Worm (Caenorhabditis elegans) whole organism, young adult: Measurements from ENCODE around the gene cnt-2.

ENCODE experiments used
- C06A6.2 ChIP-seq: fragments of 200-800 bp; sonication (Bioruptor generic); conservative IDR thresholded peaks from 2 replicates; pipeline ENCODE4 v1.3.6; 2022; ENCODE audit warnings: missing genetic modification characterization, missing compliant biosample characterization
- C17E4.6 ChIP-seq: fragments of 200-800 bp; sonication (Bioruptor generic); IDR thresholded peaks from 2 replicates; pipeline ENCODE4 v1.3.6; 2022; ENCODE audit warnings: missing genetic modification reagents, missing genetic modification characterization, missing compliant biosample characterization
- F22D6.2 ChIP-seq: sonication (generic microtip); optimal IDR thresholded peaks from 2 replicates; lab custom pipeline; 2016; ENCODE audit warnings: mild to moderate bottlenecking, missing genetic modification characterization, missing compliant biosample characterization
- F23B12.7 ChIP-seq: sonication (generic microtip); optimal IDR thresholded peaks from 2 replicates; lab custom pipeline; 2017; ENCODE audit warnings: missing genetic modification characterization, mild to moderate bottlenecking, missing compliant biosample characterization, antibody characterized with exemption, moderate library complexity; ENCODE audit not compliant: insufficient read depth
- F33H1.4 ChIP-seq: fragments of 200-800 bp; sonication (Bioruptor generic); IDR thresholded peaks from 2 replicates; pipeline ENCODE4 v1.3.6; 2022; ENCODE audit warnings: missing genetic modification reagents, missing genetic modification characterization, missing compliant biosample characterization
- F39B2.1 ChIP-seq: fragments of 200-800 bp; sonication (Bioruptor generic); IDR thresholded peaks from 2 replicates; pipeline ENCODE4 v1.3.6; 2022; ENCODE audit warnings: missing genetic modification reagents, missing genetic modification characterization, missing compliant biosample characterization
- F57A8.1 ChIP-seq: fragments of 200-800 bp; sonication (Bioruptor generic); optimal IDR thresholded peaks from 2 replicates; lab custom pipeline; 2018; ENCODE audit warnings: mild to moderate bottlenecking, missing genetic modification characterization, moderate library complexity, missing compliant biosample characterization
- F57C9.4 ChIP-seq: sonication (generic microtip); optimal IDR thresholded peaks from 2 replicates; lab custom pipeline; 2017; ENCODE audit warnings: mild to moderate bottlenecking, missing genetic modification characterization, missing compliant biosample characterization
- K11D2.4 ChIP-seq: fragments of 200-800 bp; sonication (Bioruptor generic); IDR thresholded peaks from 2 replicates; pipeline ENCODE4 v1.3.6; 2022; ENCODE audit warnings: missing genetic modification reagents, missing genetic modification characterization, missing compliant biosample characterization
- Y56A3A.18 ChIP-seq: fragments of 200-800 bp; sonication (Bioruptor generic); IDR thresholded peaks from 2 replicates; pipeline ENCODE4 v1.3.6; 2022; ENCODE audit warnings: missing genetic modification reagents, missing genetic modification characterization, missing compliant biosample characterization
- Y79H2A.3 ChIP-seq: fragments of 200-800 bp; sonication (Bioruptor generic); conservative IDR thresholded peaks from 2 replicates; pipeline ENCODE4 v1.3.6; 2022; ENCODE audit warnings: missing genetic modification reagents, missing genetic modification characterization, missing compliant biosample characterization
- Y95B8A.8 ChIP-seq: fragments of 200-800 bp; sonication (Bioruptor generic); IDR thresholded peaks from 2 replicates; pipeline ENCODE4 v1.3.6; 2022; ENCODE audit warnings: missing genetic modification reagents, missing genetic modification characterization, missing compliant biosample characterization
- ZK185.1 ChIP-seq: sonication (generic microtip); optimal IDR thresholded peaks from 2 replicates; lab custom pipeline; 2016; ENCODE audit warnings: mild to moderate bottlenecking, missing genetic modification characterization, missing compliant biosample characterization; ENCODE audit not compliant: poor library complexity, severe bottlenecking
- akir-1 ChIP-seq: fragments of 200-800 bp; sonication (Bioruptor generic); optimal IDR thresholded peaks from 2 replicates; lab custom pipeline; 2018; ENCODE audit warnings: mild to moderate bottlenecking, missing genetic modification characterization, moderate library complexity, missing compliant biosample characterization
- bed-1 ChIP-seq: fragments of 200-800 bp; sonication (Bioruptor generic); IDR thresholded peaks from 2 replicates; pipeline ENCODE4 v1.3.6; 2022; ENCODE audit warnings: missing genetic modification reagents, missing genetic modification characterization, missing compliant biosample characterization
- bed-2 ChIP-seq: fragments of 200-800 bp; sonication (Bioruptor generic); IDR thresholded peaks from 2 replicates; pipeline ENCODE4 v1.3.6; 2022; ENCODE audit warnings: missing genetic modification reagents, missing genetic modification characterization, missing compliant biosample characterization
- ccch-3 ChIP-seq: fragments of 200-800 bp; sonication (Bioruptor generic); optimal IDR thresholded peaks from 2 replicates; lab custom pipeline; 2018; ENCODE audit warnings: mild to moderate bottlenecking, missing genetic modification characterization, missing compliant biosample characterization
- cebp-1 ChIP-seq, 2 experiments: fragments of 200-800 bp in 1 of 2; sonication (Bioruptor generic) in 1 of 2; sonication (generic microtip) in 1 of 2; IDR thresholded peaks in 1 of 2; optimal IDR thresholded peaks in 1 of 2; 2 replicates each; pipeline versions ENCODE4 v1.3.6 to Lab custom; 2017 to 2022; ENCODE audit warnings: missing compliant biosample characterization in 2 of 2, missing genetic modification characterization in 2 of 2, mild to moderate bottlenecking in 1 of 2, missing genetic modification reagents in 1 of 2, moderate library complexity in 1 of 2
- ceh-100 ChIP-seq: fragments of 200-800 bp; sonication (Bioruptor generic); IDR thresholded peaks from 2 replicates; pipeline ENCODE4 v1.3.6; 2022; ENCODE audit warnings: missing genetic modification reagents, missing genetic modification characterization, missing compliant biosample characterization
- ceh-58 ChIP-seq: fragments of 200-800 bp; sonication (Bioruptor generic); IDR thresholded peaks from 2 replicates; pipeline ENCODE4 v1.3.6; 2022; ENCODE audit warnings: missing genetic modification characterization, missing compliant biosample characterization
- ceh-91 ChIP-seq: fragments of 200-800 bp; sonication (Bioruptor generic); IDR thresholded peaks from 2 replicates; pipeline ENCODE4 v1.3.6; 2022; ENCODE audit warnings: missing genetic modification reagents, missing genetic modification characterization, missing compliant biosample characterization
- ets-4 ChIP-seq: fragments of 200-800 bp; sonication (Bioruptor generic); optimal IDR thresholded peaks from 2 replicates; lab custom pipeline; 2018; ENCODE audit warnings: mild to moderate bottlenecking, missing genetic modification characterization, missing compliant biosample characterization
- hmg-1.2 ChIP-seq: fragments of 200-800 bp; sonication (Bioruptor generic); IDR thresholded peaks from 2 replicates; pipeline ENCODE4 v1.3.6; 2022; ENCODE audit warnings: missing genetic modification reagents, missing genetic modification characterization, missing compliant biosample characterization
- hmg-20 ChIP-seq: fragments of 200-800 bp; sonication (Bioruptor generic); IDR thresholded peaks from 2 replicates; pipeline ENCODE4 v1.3.6; 2022; ENCODE audit warnings: missing genetic modification reagents, missing genetic modification characterization, missing compliant biosample characterization
- hrde-1 ChIP-seq: sonication (generic microtip); optimal IDR thresholded peaks from 2 replicates; lab custom pipeline; 2016; ENCODE audit warnings: missing genetic modification characterization, mild to moderate bottlenecking, missing compliant biosample characterization, moderate library complexity, missing genotype, missing genetic modification reagents, borderline replicate concordance
- let-526 ChIP-seq: fragments of 200-800 bp; sonication (Bioruptor generic); IDR thresholded peaks from 2 replicates; pipeline ENCODE4 v1.3.6; 2022; ENCODE audit warnings: missing genetic modification reagents, missing genetic modification characterization, missing compliant biosample characterization
- let-607 ChIP-seq, 2 experiments: fragments of 200-800 bp in 1 of 2; sonication (Bioruptor generic) in 1 of 2; sonication (generic microtip) in 1 of 2; optimal IDR thresholded peaks; 2 replicates each; lab custom pipeline; 2016 to 2018; ENCODE audit warnings: mild to moderate bottlenecking in 2 of 2, missing compliant biosample characterization in 2 of 2, missing genetic modification characterization in 2 of 2, moderate library complexity in 2 of 2, missing genotype in 1 of 2
- lsy-27 ChIP-seq: sonication (generic microtip); optimal IDR thresholded peaks from 2 replicates; lab custom pipeline; 2017; ENCODE audit warnings: missing genetic modification characterization, mild to moderate bottlenecking, missing compliant biosample characterization, antibody characterized with exemption, missing genotype, borderline replicate concordance; ENCODE audit not compliant: insufficient read depth
- madf-3 ChIP-seq: fragments of 200-800 bp; sonication (Bioruptor generic); IDR thresholded peaks from 2 replicates; pipeline ENCODE4 v1.3.6; 2022; ENCODE audit warnings: missing genetic modification reagents, missing genetic modification characterization, missing compliant biosample characterization
- madf-8 ChIP-seq: fragments of 200-800 bp; sonication (Bioruptor generic); conservative IDR thresholded peaks from 2 replicates; pipeline ENCODE4 v1.3.6; 2022; ENCODE audit warnings: missing genetic modification reagents, missing genetic modification characterization, missing compliant biosample characterization
- mxl-1 ChIP-seq: sonication (generic microtip); optimal IDR thresholded peaks from 2 replicates; lab custom pipeline; 2016; ENCODE audit warnings: missing genetic modification characterization, missing compliant biosample characterization
- nfyb-1 ChIP-seq: fragments of 200-800 bp; sonication (Bioruptor generic); IDR thresholded peaks from 2 replicates; pipeline ENCODE4 v1.3.6; 2022; ENCODE audit warnings: missing genetic modification reagents, missing genetic modification characterization, missing compliant biosample characterization
- nhr-120 ChIP-seq: fragments of 200-800 bp; sonication (Bioruptor generic); IDR thresholded peaks from 2 replicates; pipeline ENCODE4 v1.3.6; 2022; ENCODE audit warnings: missing genetic modification characterization, missing compliant biosample characterization
- nhr-27 ChIP-seq: fragments of 200-800 bp; sonication (Bioruptor generic); optimal IDR thresholded peaks from 2 replicates; lab custom pipeline; 2018; ENCODE audit warnings: mild to moderate bottlenecking, missing genetic modification characterization, moderate library complexity, missing compliant biosample characterization
- pbrm-1 ChIP-seq: fragments of 200-800 bp; sonication (Bioruptor generic); IDR thresholded peaks from 2 replicates; pipeline ENCODE4 v1.3.6; 2022; ENCODE audit warnings: missing genetic modification reagents, missing genetic modification characterization, missing compliant biosample characterization
- pha-4 ChIP-seq: fragments of 150-350 bp; sonication (generic microtip); optimal IDR thresholded peaks from 2 replicates; lab custom pipeline; 2014; ENCODE audit warnings: missing biosample characterization, missing genetic modification reagents, missing genetic modification characterization
- rec-8 ChIP-seq, 2 experiments: sonication (generic microtip); optimal IDR thresholded peaks; 2 replicates each; lab custom pipeline; 2016; ENCODE audit warnings: mild to moderate bottlenecking in 2 of 2, missing genetic modification characterization in 2 of 2, missing genetic modification reagents in 2 of 2, missing genotype in 2 of 2, missing biosample characterization in 1 of 2, missing compliant biosample characterization in 1 of 2, moderate library complexity in 1 of 2
- rpc-1 ChIP-seq, 2 experiments: fragments of 150-350 bp in 1 of 2; sonication (generic microtip) in 1 of 2; optimal IDR thresholded peaks; 2 replicates each; lab custom pipeline; 2014 to 2018; ENCODE audit warnings: missing biosample characterization in 1 of 2, missing genetic modification characterization in 1 of 2, missing genetic modification reagents in 1 of 2, missing genotype in 1 of 2
- sea-2 ChIP-seq: fragments of 200-800 bp; sonication (Bioruptor generic); IDR thresholded peaks from 2 replicates; pipeline ENCODE4 v1.3.6; 2022; ENCODE audit warnings: missing genetic modification characterization, missing compliant biosample characterization
- snpc-1.3 ChIP-seq: sonication (generic microtip); optimal IDR thresholded peaks from 2 replicates; lab custom pipeline; 2017; ENCODE audit warnings: missing genetic modification characterization, mild to moderate bottlenecking, missing compliant biosample characterization, antibody characterized with exemption, moderate library complexity, missing genotype, missing genetic modification reagents; ENCODE audit not compliant: insufficient read depth
- snpc-4 ChIP-seq, 5 experiments: fragments of 150-350 bp in 1 of 5; sonication (generic microtip) in 4 of 5; optimal IDR thresholded peaks; 2 replicates each; lab custom pipeline; 2014 to 2018; ENCODE audit warnings: missing genetic modification characterization in 5 of 5, missing biosample characterization in 3 of 5, antibody characterized with exemption in 2 of 5, mild to moderate bottlenecking in 2 of 5, missing compliant biosample characterization in 2 of 5, missing genotype in 2 of 5, moderate library complexity in 2 of 5, missing genetic modification reagents in 1 of 5
- unc-62 ChIP-seq: fragments of 150-350 bp; optimal IDR thresholded peaks from 2 replicates; lab custom pipeline; 2014; ENCODE audit warnings: missing biosample characterization, missing genetic modification reagents, missing genetic modification characterization
- xnd-1 ChIP-seq: sonication (generic microtip); optimal IDR thresholded peaks from 2 replicates; lab custom pipeline; 2016; ENCODE audit warnings: missing genotype, missing genetic modification reagents, missing genetic modification characterization, missing compliant biosample characterization
- zim-3 ChIP-seq: sonication (generic microtip); optimal IDR thresholded peaks from 2 replicates; lab custom pipeline; 2017; ENCODE audit warnings: mild to moderate bottlenecking, missing genetic modification characterization, moderate library complexity, missing compliant biosample characterization
- ztf-22 ChIP-seq: fragments of 200-800 bp; sonication (Bioruptor generic); optimal IDR thresholded peaks from 2 replicates; lab custom pipeline; 2018; ENCODE audit warnings: mild to moderate bottlenecking, missing genetic modification characterization, moderate library complexity, missing compliant biosample characterization

cnt-2 gene

DNA sequence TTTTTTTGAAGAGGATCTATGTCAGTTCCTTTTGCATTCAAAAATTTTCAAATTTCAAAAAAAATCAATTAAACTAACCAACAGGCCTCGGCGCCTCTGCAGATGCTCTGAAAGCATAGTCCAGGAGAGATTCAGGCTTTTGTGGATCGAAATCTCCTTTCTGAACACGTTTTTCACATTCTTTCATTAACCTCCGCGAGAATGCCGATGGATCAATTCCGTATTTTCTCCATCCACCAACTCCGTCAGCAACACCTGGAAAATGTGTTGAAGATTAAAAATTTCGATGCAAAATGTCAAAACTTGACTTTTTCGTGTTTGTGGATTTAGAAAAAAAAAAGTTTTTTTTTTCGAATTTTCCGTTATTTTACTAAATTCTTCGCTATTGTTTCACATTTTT lies 59.7 kb downstream of the cnt-2 start (continued):
- TF ChIP-seq Y95B8A.8 (GFP tag; lab: Robert Waterston, UW) (no peak), rec-8 (tag; optimal IDR thresholded peaks at IDR 0.05; lab: Kevin White, UChicago) (no peak), snpc-4 (GFP tag; optimal IDR thresholded peaks at IDR 0.05; lab: Kevin White, UChicago) (no peak), snpc-4 (tag; optimal IDR thresholded peaks at IDR 0.05; lab: Kevin White, UChicago) (no peak), F57A8.1 (no peak), nhr-120 (GFP tag; lab: Robert Waterston, UW) (no peak), bed-1 (GFP tag; lab: Robert Waterston, UW) (no peak), ceh-100 (GFP tag; lab: Robert Waterston, UW) (no peak), bed-2 (GFP tag; lab: Robert Waterston, UW) (no peak), lsy-27 (tag; lab: Kevin White, UChicago) (no peak), nhr-27 (tag; lab: Kevin White, UChicago) (no peak), rpc-1 (optimal IDR thresholded peaks at IDR 0.05; lab: Kevin White, UChicago) (no peak), rpc-1 (tag; optimal IDR thresholded peaks at IDR 0.05; lab: Kevin White, UChicago) (no peak), zim-3 (peak; percentile 12), pha-4 (tag; lab: Kevin White, UChicago) (no peak), ztf-22 (GFP tag; lab: Kevin White, UChicago) (no peak), hmg-1.2 (GFP tag; lab: Robert Waterston, UW) (no peak), ceh-91 (GFP tag; lab: Robert Waterston, UW) (no peak), ceh-58 (GFP tag; lab: Robert Waterston, UW) (no peak), F57C9.4 (tag; lab: Kevin White, UChicago) (no peak), Y79H2A.3 (no peak), nfyb-1 (GFP tag; lab: Robert Waterston, UW) (0 out of 2 replicates have a peak, but pooled peaks have one; percentile 21), C17E4.6 (GFP tag; lab: Robert Waterston, UW) (no peak), unc-62 (GFP tag; lab: Kevin White, UChicago) (no peak), let-526 (GFP tag; lab: Robert Waterston, UW) (0 out of 2 replicates have a peak, but pooled peaks have one; percentile 15), F23B12.7 (no peak), xnd-1 (tag; lab: Kevin White, UChicago) (no peak), madf-3 (0 out of 2 replicates have a peak, but pooled peaks have one; percentile 31), cebp-1 (GFP tag; IDR thresholded peaks at IDR 0.05; lab: Robert Waterston, UW) (no peak), cebp-1 (tag; optimal IDR thresholded peaks at IDR 0.05; lab: Kevin White, UChicago) (peak; percentile 23), F39B2.1 (GFP tag; lab: Robert Waterston, UW) (no peak), madf-8 (GFP tag; lab: Robert Waterston, UW) (no peak), snpc-1.3 (tag; lab: Kevin White, UChicago) (no peak), mxl-1 (tag; lab: Kevin White, UChicago) (no peak), F33H1.4 (GFP tag; lab: Robert Waterston, UW) (no peak), F22D6.2 (no peak), Y56A3A.18 (GFP tag; lab: Robert Waterston, UW) (no peak), ccch-3 (GFP tag; lab: Kevin White, UChicago) (no peak), ets-4 (GFP tag; lab: Kevin White, UChicago) (no peak), C06A6.2 (GFP tag; lab: Robert Waterston, UW) (no peak), hmg-20 (GFP tag; lab: Robert Waterston, UW) (no peak), pbrm-1 (GFP tag; lab: Robert Waterston, UW) (no peak), let-607 (tag; optimal IDR thresholded peaks at IDR 0.05; lab: Kevin White, UChicago) (no peak), hrde-1 (tag; lab: Kevin White, UChicago) (no peak), sea-2 (GFP tag; lab: Robert Waterston, UW) (0 out of 2 replicates have a peak, but pooled peaks have one; percentile 36), K11D2.4 (0 out of 2 replicates have a peak, but pooled peaks have one; percentile 24), ZK185.1 (tag; lab: Kevin White, UChicago) (no peak), akir-1 (GFP tag; lab: Kevin White, UChicago) (no peak)
